Worm (Caenorhabditis elegans) whole organism, mixed stage, embryonic: ENCODE data around the gene rsd-3.
A peak's percentile ranks its signal among the peaks of the same experiment; 100 is the strongest.

Source experiments
- M03D4.4 ChIP-seq: sonication (generic microtip); optimal IDR thresholded peaks from 2 replicates; lab custom pipeline; 2017; ENCODE audit warnings: mild to moderate bottlenecking, missing genetic modification characterization, missing compliant biosample characterization
- bed-3 ChIP-seq: fragments of 200-800 bp; sonication (Bioruptor generic); optimal IDR thresholded peaks from 3 replicates; lab custom pipeline; 2018; ENCODE audit warnings: mild to moderate bottlenecking, missing genetic modification characterization, moderate library complexity, missing compliant biosample characterization
- blmp-1 ChIP-seq: fragments of 150-350 bp; optimal IDR thresholded peaks from 2 replicates; lab custom pipeline; 2014; ENCODE audit warnings: missing biosample characterization, missing genetic modification characterization
- ceh-39 ChIP-seq: fragments of 150-350 bp; optimal IDR thresholded peaks from 2 replicates; lab custom pipeline; 2014; ENCODE audit warnings: missing biosample characterization, missing genetic modification characterization
- ceh-43 ChIP-seq: fragments of 200-800 bp; sonication (Bioruptor generic); optimal IDR thresholded peaks from 2 replicates; lab custom pipeline; 2018; ENCODE audit warnings: mild to moderate bottlenecking, missing genetic modification characterization, moderate library complexity, missing compliant biosample characterization
- ceh-83 ChIP-seq: fragments of 200-800 bp; sonication (Bioruptor generic); optimal IDR thresholded peaks from 2 replicates; lab custom pipeline; 2018; ENCODE audit warnings: mild to moderate bottlenecking, missing genetic modification characterization, missing compliant biosample characterization
- ces-1 ChIP-seq: fragments of 150-350 bp; optimal IDR thresholded peaks from 2 replicates; lab custom pipeline; 2014; ENCODE audit warnings: missing biosample characterization, missing genetic modification reagents, missing genetic modification characterization
- cnd-1 ChIP-seq: fragments of 200-800 bp; sonication (Bioruptor generic); optimal IDR thresholded peaks from 2 replicates; lab custom pipeline; 2018; ENCODE audit warnings: mild to moderate bottlenecking, missing genetic modification characterization, missing compliant biosample characterization
- drap-1 ChIP-seq: fragments of 200-800 bp; sonication (Bioruptor generic); optimal IDR thresholded peaks from 3 replicates; lab custom pipeline; 2018; ENCODE audit warnings: mild to moderate bottlenecking, missing genetic modification characterization, missing compliant biosample characterization
- elt-1 ChIP-seq: sonication (generic microtip); optimal IDR thresholded peaks from 2 replicates; lab custom pipeline; 2017; ENCODE audit warnings: missing genetic modification characterization, mild to moderate bottlenecking, missing compliant biosample characterization, antibody characterized with exemption, moderate library complexity, borderline replicate concordance; ENCODE audit not compliant: insufficient read depth
- elt-3 ChIP-seq: fragments of 150-350 bp; optimal IDR thresholded peaks from 2 replicates; lab custom pipeline; 2014; ENCODE audit warnings: missing biosample characterization, missing genetic modification characterization
- flh-1 ChIP-seq: fragments of 200-800 bp; sonication (Bioruptor generic); optimal IDR thresholded peaks from 2 replicates; lab custom pipeline; 2018; ENCODE audit warnings: mild to moderate bottlenecking, missing genetic modification characterization, moderate library complexity, missing compliant biosample characterization
- ham-2 ChIP-seq: fragments of 200-800 bp; sonication (Bioruptor generic); optimal IDR thresholded peaks from 2 replicates; lab custom pipeline; 2018; ENCODE audit warnings: mild to moderate bottlenecking, missing genetic modification characterization, missing compliant biosample characterization
- hlh-1 ChIP-seq: fragments of 150-350 bp; optimal IDR thresholded peaks from 2 replicates; lab custom pipeline; 2014; ENCODE audit warnings: missing biosample characterization, missing genetic modification reagents, missing genetic modification characterization
- lin-13 ChIP-seq: fragments of 150-350 bp; optimal IDR thresholded peaks from 2 replicates; lab custom pipeline; 2014; ENCODE audit warnings: missing biosample characterization, missing genetic modification characterization
- lin-32 ChIP-seq: fragments of 200-800 bp; sonication (Bioruptor generic); optimal IDR thresholded peaks from 2 replicates; lab custom pipeline; 2018; ENCODE audit warnings: mild to moderate bottlenecking, missing genetic modification characterization, missing compliant biosample characterization
- lsy-2 ChIP-seq: fragments of 150-350 bp; optimal IDR thresholded peaks from 2 replicates; lab custom pipeline; 2014; ENCODE audit warnings: missing biosample characterization, missing genetic modification characterization
- mab-5 ChIP-seq: fragments of 150-350 bp; optimal IDR thresholded peaks from 2 replicates; lab custom pipeline; 2014; ENCODE audit warnings: missing biosample characterization, missing genetic modification characterization
- mep-1 ChIP-seq: fragments of 150-350 bp; optimal IDR thresholded peaks from 2 replicates; lab custom pipeline; 2017; ENCODE audit warnings: missing biosample characterization, missing genetic modification reagents, missing genetic modification characterization, inconsistent platforms
- mls-2 ChIP-seq: sonication (generic microtip); optimal IDR thresholded peaks from 2 replicates; lab custom pipeline; 2016; ENCODE audit warnings: mild to moderate bottlenecking, missing genetic modification characterization, moderate library complexity, missing compliant biosample characterization
- nhr-12 ChIP-seq: fragments of 150-350 bp; optimal IDR thresholded peaks from 2 replicates; lab custom pipeline; 2014; ENCODE audit warnings: missing biosample characterization, missing genetic modification characterization
- nhr-2 ChIP-seq: fragments of 150-350 bp; optimal IDR thresholded peaks from 2 replicates; lab custom pipeline; 2014; ENCODE audit warnings: missing biosample characterization, missing genetic modification characterization
- nhr-237 ChIP-seq: fragments of 150-350 bp; optimal IDR thresholded peaks from 2 replicates; lab custom pipeline; 2014; ENCODE audit warnings: missing biosample characterization, missing genetic modification characterization
- nhr-28 ChIP-seq: fragments of 150-350 bp; optimal IDR thresholded peaks from 2 replicates; lab custom pipeline; 2014; ENCODE audit warnings: missing biosample characterization, missing genetic modification characterization
- nhr-76 ChIP-seq: sonication (generic microtip); optimal IDR thresholded peaks from 2 replicates; lab custom pipeline; 2017; ENCODE audit warnings: missing biosample characterization, missing genetic modification characterization
- pha-4 ChIP-seq: fragments of 150-350 bp; optimal IDR thresholded peaks from 2 replicates; lab custom pipeline; 2018; ENCODE audit warnings: missing biosample characterization, missing genetic modification reagents, missing genetic modification characterization
- sem-2 ChIP-seq: fragments of 200-800 bp; sonication (Bioruptor generic); optimal IDR thresholded peaks from 2 replicates; lab custom pipeline; 2018; ENCODE audit warnings: mild to moderate bottlenecking, missing genetic modification characterization, missing compliant biosample characterization
- snpc-4 ChIP-seq: fragments of 150-350 bp; optimal IDR thresholded peaks from 2 replicates; lab custom pipeline; 2014; ENCODE audit warnings: missing biosample characterization, missing genetic modification characterization
- sptf-1 ChIP-seq: sonication (generic microtip); optimal IDR thresholded peaks from 2 replicates; lab custom pipeline; 2017; ENCODE audit warnings: mild to moderate bottlenecking, missing genetic modification characterization, moderate library complexity, missing compliant biosample characterization
- tbx-8 ChIP-seq: fragments of 200-800 bp; sonication (Bioruptor generic); optimal IDR thresholded peaks from 2 replicates; lab custom pipeline; 2018; ENCODE audit warnings: mild to moderate bottlenecking, missing genetic modification characterization, moderate library complexity, missing compliant biosample characterization
- unc-120 ChIP-seq: sonication (generic microtip); optimal IDR thresholded peaks from 2 replicates; lab custom pipeline; 2017; ENCODE audit warnings: missing genetic modification characterization, missing compliant biosample characterization; ENCODE audit not compliant: poor library complexity, severe bottlenecking
- unc-39 ChIP-seq: fragments of 150-350 bp; optimal IDR thresholded peaks from 2 replicates; lab custom pipeline; 2014; ENCODE audit warnings: missing biosample characterization, missing genetic modification characterization
- unc-62 ChIP-seq: fragments of 150-350 bp; optimal IDR thresholded peaks from 2 replicates; lab custom pipeline; 2014; ENCODE audit warnings: missing biosample characterization, missing genetic modification reagents, missing genetic modification characterization
- zip-8 ChIP-seq: fragments of 150-350 bp; optimal IDR thresholded peaks from 2 replicates; lab custom pipeline; 2014; ENCODE audit warnings: missing biosample characterization, missing genetic modification characterization
- ztf-11 ChIP-seq: fragments of 150-350 bp; optimal IDR thresholded peaks from 2 replicates; lab custom pipeline; 2014; ENCODE audit warnings: missing biosample characterization, missing genetic modification characterization

rsd-3 gene

ce11 chrX:11798057-11798555 lies at the start of gene rsd-3:
rsd-3 (plus strand) TSS chrX:11798505.
- TF ChIP-seq mep-1 (tag; lab: Kevin White, UChicago) (peak; percentile 18), ham-2 (GFP tag; lab: Kevin White, UChicago) (peak; percentile 30), tbx-8 (no peak), sptf-1 (tag; lab: Kevin White, UChicago) (peak; percentile 17), bed-3 (GFP tag; lab: Kevin White, UChicago) (peak; percentile 51), snpc-4 (tag; lab: Kevin White, UChicago) (no peak), unc-39 (tag; lab: Kevin White, UChicago) (no peak), mls-2 (tag; lab: Kevin White, UChicago) (peak; percentile 54), nhr-237 (tag; lab: Kevin White, UChicago) (peak; percentile 25), ztf-11 (tag; lab: Kevin White, UChicago) (peak; percentile 3), hlh-1 (tag; lab: Kevin White, UChicago) (peak; percentile 18), drap-1 (GFP tag; lab: Kevin White, UChicago) (peak; percentile 25), nhr-2 (peak; percentile 97), blmp-1 (tag; lab: Kevin White, UChicago) (no peak), mab-5 (tag; lab: Kevin White, UChicago) (no peak), pha-4 (tag; lab: Kevin White, UChicago) (peak; percentile 47), ceh-39 (tag; lab: Kevin White, UChicago) (peak; percentile 14), unc-120 (peak; percentile 44)
- TF ChIP-seq, all 35 proteins: peak for 13

DNA sequence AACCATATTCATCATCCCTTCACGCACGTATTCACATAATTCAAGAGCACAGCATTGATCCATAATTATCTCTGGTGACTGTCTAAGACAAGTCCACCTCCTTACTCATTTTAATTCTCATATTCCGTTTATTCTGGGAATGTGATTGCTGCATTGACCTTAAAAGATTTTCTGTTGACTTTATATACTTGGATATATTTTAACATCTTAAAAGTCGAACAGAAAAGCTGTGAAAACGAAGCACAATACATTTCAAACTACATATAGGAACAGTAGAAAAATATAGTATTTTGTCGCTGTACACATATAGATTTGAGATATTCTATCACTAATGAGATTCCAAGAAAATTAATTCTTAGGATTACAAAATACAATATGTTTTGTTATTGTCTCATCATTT lies 46.0 kb upstream of the rsd-3 start:
- TF ChIP-seq blmp-1 (tag; lab: Kevin White, UChicago) (no peak), mab-5 (tag; lab: Kevin White, UChicago) (no peak), tbx-8 (no peak), ceh-43 (GFP tag; lab: Kevin White, UChicago) (no peak), ham-2 (GFP tag; lab: Kevin White, UChicago) (no peak), elt-1 (tag; lab: Kevin White, UChicago) (no peak), flh-1 (GFP tag; lab: Kevin White, UChicago) (no peak), hlh-1 (tag; lab: Kevin White, UChicago) (no peak), ces-1 (no peak), nhr-12 (tag; lab: Kevin White, UChicago) (no peak), nhr-237 (tag; lab: Kevin White, UChicago) (no peak), nhr-76 (no peak), mep-1 (tag; lab: Kevin White, UChicago) (no peak), lsy-2 (tag; lab: Kevin White, UChicago) (no peak), ceh-83 (no peak), unc-39 (tag; lab: Kevin White, UChicago) (no peak), snpc-4 (tag; lab: Kevin White, UChicago) (no peak), bed-3 (GFP tag; lab: Kevin White, UChicago) (no peak)

ce11 chrX:11753155-11753554 lies 45.1 kb upstream of the rsd-3 start:
- TF ChIP-seq mls-2 (tag; lab: Kevin White, UChicago) (no peak), ces-1 (no peak), nhr-237 (tag; lab: Kevin White, UChicago) (no peak), ceh-83 (no peak), ztf-11 (tag; lab: Kevin White, UChicago) (no peak), pha-4 (tag; lab: Kevin White, UChicago) (no peak), sem-2 (GFP tag; lab: Kevin White, UChicago) (no peak), sptf-1 (tag; lab: Kevin White, UChicago) (no peak), hlh-1 (tag; lab: Kevin White, UChicago) (no peak), nhr-2 (no peak), elt-1 (tag; lab: Kevin White, UChicago) (no peak), nhr-76 (no peak)
- TF ChIP-seq, all 35 proteins: peak for 0

DNA sequence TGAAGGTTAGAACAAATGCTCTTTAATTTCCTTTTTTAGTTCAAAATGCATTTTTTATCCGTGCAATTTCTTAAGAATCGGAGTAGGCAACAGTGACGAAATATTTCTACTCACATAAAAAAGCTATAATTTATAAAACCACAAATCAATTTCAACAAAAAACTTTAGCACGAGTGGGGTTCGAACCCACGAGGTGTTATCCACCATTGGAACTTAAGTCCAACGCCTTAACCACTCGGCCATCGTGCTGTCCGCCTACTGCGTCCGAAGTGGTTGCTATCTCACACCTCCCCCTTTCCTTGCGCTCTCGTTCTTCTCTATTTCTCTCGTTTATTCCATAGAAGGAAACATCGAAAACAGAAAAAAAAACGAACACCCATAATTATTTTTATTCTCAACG lies 40.6 kb upstream of the rsd-3 start:
- peak; percentile 79 for TF ChIP-seq sem-2 (GFP tag; lab: Kevin White, UChicago)
- TF ChIP-seq hlh-1 (tag; lab: Kevin White, UChicago), result peak; percentile 6
- TF ChIP-seq nhr-237 (tag; lab: Kevin White, UChicago), result peak; percentile 7
- peak; percentile 92 for TF ChIP-seq sptf-1 (tag; lab: Kevin White, UChicago)
- TF ChIP-seq bed-3 (GFP tag; lab: Kevin White, UChicago), result peak; percentile 62
- peak; percentile 44 for TF ChIP-seq ztf-11 (tag; lab: Kevin White, UChicago)
- TF ChIP-seq ham-2 (GFP tag; lab: Kevin White, UChicago), result peak; percentile 60
- TF ChIP-seq nhr-28 (tag; lab: Kevin White, UChicago), result peak; percentile 29
- peak; percentile 86 for TF ChIP-seq cnd-1
- TF ChIP-seq snpc-4 (tag; lab: Kevin White, UChicago), result no peak
- no peak for TF ChIP-seq elt-1 (tag; lab: Kevin White, UChicago)
- peak; percentile 64 for TF ChIP-seq mep-1 (tag; lab: Kevin White, UChicago)
- TF ChIP-seq mls-2 (tag; lab: Kevin White, UChicago), result peak; percentile 94
- TF ChIP-seq drap-1 (GFP tag; lab: Kevin White, UChicago), result peak; percentile 85
- TF ChIP-seq nhr-76, result no peak
- TF ChIP-seq mab-5 (tag; lab: Kevin White, UChicago), result no peak
- TF ChIP-seq nhr-12 (tag; lab: Kevin White, UChicago), result no peak
- peak; percentile 72 for TF ChIP-seq tbx-8
- peak; percentile 65 for TF ChIP-seq lin-32 (GFP tag; lab: Kevin White, UChicago)
- TF ChIP-seq zip-8 (tag; lab: Kevin White, UChicago), result no peak
- TF ChIP-seq nhr-2, result no peak
- TF ChIP-seq flh-1 (GFP tag; lab: Kevin White, UChicago), result peak; percentile 58
- no peak for TF ChIP-seq lsy-2 (tag; lab: Kevin White, UChicago)
- peak; percentile 87 for TF ChIP-seq M03D4.4
- TF ChIP-seq lin-13 (tag; lab: Kevin White, UChicago), result peak; percentile 24
- TF ChIP-seq unc-39 (tag; lab: Kevin White, UChicago), result peak; percentile 28
- TF ChIP-seq ceh-43 (GFP tag; lab: Kevin White, UChicago), result peak; percentile 63
- peak; percentile 61 for TF ChIP-seq ces-1
- no peak for TF ChIP-seq blmp-1 (tag; lab: Kevin White, UChicago)
- TF ChIP-seq ceh-83, result peak; percentile 90
- TF ChIP-seq unc-62 (GFP tag; lab: Kevin White, UChicago), result peak; percentile 30
- TF ChIP-seq elt-3, result no peak
- peak; percentile 82 for TF ChIP-seq unc-120
- TF ChIP-seq pha-4 (tag; lab: Kevin White, UChicago), result peak; percentile 41
